Worm (Caenorhabditis elegans) whole organism, early embryonic: Measurements from ENCODE around the gene srg-36.

ENCODE experiments used
- aly-1 ChIP-seq: sonication (generic microtip); optimal IDR thresholded peaks from 2 replicates; lab custom pipeline; 2016; ENCODE audit warnings: missing genetic modification characterization, missing compliant biosample characterization
- ama-1 ChIP-seq: fragments of 150-350 bp; optimal IDR thresholded peaks from 2 replicates; lab custom pipeline; 2014
- ets-7 ChIP-seq: sonication (generic microtip); optimal IDR thresholded peaks from 2 replicates; lab custom pipeline; 2016; ENCODE audit warnings: missing genotype, missing genetic modification characterization, missing compliant biosample characterization
- hmbx-1 ChIP-seq: sonication (generic microtip); optimal IDR thresholded peaks from 2 replicates; lab custom pipeline; 2016; ENCODE audit warnings: mild to moderate bottlenecking, missing genetic modification characterization, missing compliant biosample characterization
- hnd-1 ChIP-seq: sonication (generic microtip); optimal IDR thresholded peaks from 2 replicates; lab custom pipeline; 2016; ENCODE audit warnings: missing genetic modification characterization, missing compliant biosample characterization
- scrt-1 ChIP-seq: fragments of 200-800 bp; sonication (Bioruptor generic); IDR thresholded peaks from 2 replicates; pipeline ENCODE4 v1.3.6; 2022; ENCODE audit warnings: missing genetic modification characterization, missing compliant biosample characterization
- sea-1 ChIP-seq: fragments of 200-800 bp; sonication (Bioruptor generic); conservative IDR thresholded peaks from 2 replicates; pipeline ENCODE4 v1.3.6; 2022; ENCODE audit warnings: missing genetic modification characterization, missing compliant biosample characterization
- tbx-11 ChIP-seq: fragments of 200-800 bp; sonication (Bioruptor generic); IDR thresholded peaks from 2 replicates; pipeline ENCODE4 v1.3.6; 2022; ENCODE audit warnings: missing genetic modification characterization, missing compliant biosample characterization
- tbx-37 ChIP-seq: fragments of 200-800 bp; sonication (Bioruptor generic); conservative IDR thresholded peaks from 2 replicates; pipeline ENCODE4 v1.3.6; 2022; ENCODE audit warnings: missing genetic modification reagents, missing genetic modification characterization, missing compliant biosample characterization
- tra-4 ChIP-seq: sonication (generic microtip); optimal IDR thresholded peaks from 2 replicates; lab custom pipeline; 2017; ENCODE audit warnings: missing genetic modification characterization, missing compliant biosample characterization

DNA sequence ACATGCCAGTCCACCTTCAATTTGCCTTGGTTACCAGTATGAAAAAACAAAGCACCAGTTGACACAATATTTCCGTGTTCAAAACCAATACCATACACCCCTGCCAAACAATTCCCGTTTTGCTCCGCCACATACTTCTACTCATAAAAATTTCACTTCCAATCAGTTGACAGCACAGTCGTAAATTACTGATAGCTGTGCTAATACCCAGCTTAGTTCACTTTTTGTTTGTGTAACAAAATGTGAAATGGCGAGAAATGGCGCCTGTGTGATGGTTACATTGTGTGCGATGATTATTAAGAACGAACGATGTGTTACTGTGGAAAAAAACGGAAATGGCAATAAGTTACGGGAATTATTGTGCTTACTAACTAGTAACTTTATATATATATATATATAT, 27.9 kb downstream of the srg-36 start:
- TF ChIP-seq ets-7 (no peak), scrt-1 (GFP tag; lab: Robert Waterston, UW) (no peak), hnd-1 (tag; lab: Kevin White, UChicago) (no peak), hmbx-1 (no peak), tra-4 (no peak), aly-1 (tag; lab: Kevin White, UChicago) (no peak), sea-1 (GFP tag; lab: Robert Waterston, UW) (no peak), ama-1 (lab: Kevin White, UChicago) (no peak), tbx-37 (GFP tag; lab: Robert Waterston, UW) (no peak), tbx-11 (GFP tag; lab: Robert Waterston, UW) (no peak)
